Fruit fly (Drosophila melanogaster) whole organism: ENCODE data around the gene CG11248.

ENCODE experiments used
- CG8478 ChIP-seq: fragments of >200 bp; optimal IDR thresholded peaks from 2 replicates; lab custom pipeline; 2018; ENCODE audit warnings: inconsistent platforms
- Dll ChIP-seq: fragments of >200 bp; optimal IDR thresholded peaks from 2 replicates; lab custom pipeline; 2017
- EcR ChIP-seq, 2 experiments: fragments of >200 bp; optimal IDR thresholded peaks; 2 replicates each; lab custom pipeline; 2017; ENCODE audit warnings: missing biosample characterization in 2 of 2, missing genetic modification characterization in 2 of 2, missing genetic modification reagents in 2 of 2
- pan ChIP-seq: fragments of >200 bp; optimal IDR thresholded peaks from 2 replicates; lab custom pipeline; 2017
- psq ChIP-seq: fragments of >200 bp; optimal IDR thresholded peaks from 2 replicates; lab custom pipeline; 2017
- usp ChIP-seq: fragments of >200 bp; optimal IDR thresholded peaks from 2 replicates; lab custom pipeline; 2017; ENCODE audit warnings: missing biosample characterization, missing genetic modification characterization, mixed read lengths

Gene CG11248

dm6 chr3L:21706144-21706926 lies 26.5 kb downstream of the CG11248 start, which contains the start of gene CG32447:
TSS of gene CG32447 (minus strand) at chr3L:21706365.
- TF ChIP-seq Dll (lab: Kevin White, UChicago) = no peak
- no peak for TF ChIP-seq CG8478
- TF ChIP-seq pan (lab: Kevin White, UChicago) = no peak
- no peak for TF ChIP-seq EcR (GFP tag; optimal IDR thresholded peaks at IDR 0.05; lab: Kevin White, UChicago)
- no peak for TF ChIP-seq psq (lab: Kevin White, UChicago)
- no peak for TF ChIP-seq usp (GFP tag; lab: Kevin White, UChicago)

dm6 chr3L:21709785-21710591 lies 30.1 kb downstream of the CG11248 start:
- no peak for TF ChIP-seq usp (GFP tag; lab: Kevin White, UChicago)
- TF ChIP-seq EcR (GFP tag; optimal IDR thresholded peaks at IDR 0.05; lab: Kevin White, UChicago) = peak in 1 of 2 experiments; percentile 21

DNA sequence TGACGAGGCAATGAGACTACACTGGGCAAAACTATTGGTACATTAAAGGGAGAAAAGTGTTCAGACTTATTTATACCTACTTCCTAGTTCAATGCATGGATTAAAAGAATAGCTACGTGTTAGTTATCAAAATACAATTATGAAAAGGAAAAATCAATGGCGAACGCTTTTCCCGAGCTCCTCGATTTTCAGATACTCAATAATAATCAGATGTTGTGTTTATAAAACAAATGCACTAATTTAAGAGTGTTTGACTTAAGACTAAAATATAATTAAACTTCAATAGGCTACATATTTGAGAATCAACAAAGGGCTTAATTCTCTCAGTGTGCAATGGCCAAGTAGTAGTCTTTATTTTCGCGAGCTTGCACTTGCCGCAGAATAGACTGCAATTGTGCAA lies 36.1 kb downstream of the CG11248 start:
- TF ChIP-seq usp (GFP tag; lab: Kevin White, UChicago) (no peak), CG8478 (no peak), psq (lab: Kevin White, UChicago) (no peak), Dll (lab: Kevin White, UChicago) (no peak), EcR (GFP tag; optimal IDR thresholded peaks at IDR 0.05; lab: Kevin White, UChicago) (no peak)

- no peak for TF ChIP-seq CG8478
- no peak for TF ChIP-seq usp (GFP tag; lab: Kevin White, UChicago)
- TF ChIP-seq pan (lab: Kevin White, UChicago) = no peak
- no peak for TF ChIP-seq EcR (GFP tag; optimal IDR thresholded peaks at IDR 0.05; lab: Kevin White, UChicago)
- TF ChIP-seq Dll (lab: Kevin White, UChicago) = no peak
Measured at dm6 chr3L:21718233-21718632, 38.4 kb downstream of the CG11248 start.

dm6 chr3L:21720869-21721268 lies 41.0 kb downstream of the CG11248 start:
- TF ChIP-seq Dll (lab: Kevin White, UChicago) = no peak
- TF ChIP-seq psq (lab: Kevin White, UChicago) = no peak
- no peak for TF ChIP-seq pan (lab: Kevin White, UChicago)

- no peak for TF ChIP-seq Dll (lab: Kevin White, UChicago)
- TF ChIP-seq CG8478 = no peak
- no peak for TF ChIP-seq psq (lab: Kevin White, UChicago)
- no peak for TF ChIP-seq EcR (GFP tag; optimal IDR thresholded peaks at IDR 0.05; lab: Kevin White, UChicago)
- TF ChIP-seq usp (GFP tag; lab: Kevin White, UChicago) = no peak
- no peak for TF ChIP-seq pan (lab: Kevin White, UChicago)
Measured at dm6 chr3L:21727013-21727727, 47.3 kb downstream of the CG11248 start.

DNA sequence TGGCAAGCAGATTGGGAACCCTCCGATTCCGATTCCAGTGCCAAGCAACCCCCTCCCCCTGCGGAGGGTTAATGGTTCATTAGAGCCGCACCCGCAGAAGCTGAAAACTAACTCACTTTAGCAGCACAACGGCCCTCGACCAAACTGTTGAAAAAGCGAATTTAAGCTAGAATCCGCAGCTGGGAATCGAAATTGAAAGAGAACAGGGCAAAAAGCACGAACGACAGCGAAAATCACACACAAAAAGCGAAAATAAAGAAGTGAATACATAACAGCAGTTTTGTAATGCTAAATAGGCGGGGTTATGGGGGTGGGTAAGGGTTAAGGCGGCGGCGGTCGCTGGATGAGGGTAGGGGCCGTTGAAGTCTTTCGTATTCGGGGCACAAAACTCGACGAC lies 47.9 kb downstream of the CG11248 start:
- TF ChIP-seq usp (GFP tag; lab: Kevin White, UChicago) = no peak
- TF ChIP-seq Dll (lab: Kevin White, UChicago) = no peak
- TF ChIP-seq CG8478 = no peak
- TF ChIP-seq psq (lab: Kevin White, UChicago) = no peak
- no peak for TF ChIP-seq EcR (GFP tag; optimal IDR thresholded peaks at IDR 0.05; lab: Kevin White, UChicago)
- TF ChIP-seq pan (lab: Kevin White, UChicago) = no peak

DNA sequence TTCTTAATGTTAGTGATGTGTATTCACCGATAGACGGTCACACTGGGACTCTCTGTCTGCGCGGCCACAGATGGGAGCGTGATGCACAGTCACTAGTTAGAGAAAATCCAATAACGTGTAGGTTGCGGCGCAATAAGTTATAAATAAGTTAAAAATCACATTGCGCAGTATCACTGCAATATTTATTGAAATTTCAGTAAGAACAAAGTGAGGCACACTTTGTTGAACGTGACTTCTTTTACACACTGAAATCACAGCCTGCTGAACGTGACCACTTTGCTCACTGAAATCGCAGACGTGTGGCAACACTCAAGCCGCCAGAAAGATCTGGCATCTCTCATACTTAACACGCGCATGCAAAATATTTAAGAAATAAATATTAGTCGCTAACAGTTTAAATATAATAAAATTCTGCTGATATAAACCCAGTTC lies 48.8 kb downstream of the CG11248 start, which contains the start of the genes CG11247 and Polr2H:
Gene CG11247, minus strand, starts transcription at position 191 of the 432 bp plus-strand sequence.
Gene Polr2H, plus strand, starts transcription at position 317 of the 432 bp plus-strand sequence.
- peak; percentile 3 to 30 for TF ChIP-seq EcR (GFP tag; optimal IDR thresholded peaks at IDR 0.05; lab: Kevin White, UChicago)
- TF ChIP-seq CG8478 = no peak
- no peak for TF ChIP-seq pan (lab: Kevin White, UChicago)
- TF ChIP-seq psq (lab: Kevin White, UChicago) = no peak
- TF ChIP-seq usp (GFP tag; lab: Kevin White, UChicago) = no peak
- no peak for TF ChIP-seq Dll (lab: Kevin White, UChicago)

- TF ChIP-seq EcR (GFP tag; optimal IDR thresholded peaks at IDR 0.05; lab: Kevin White, UChicago) (no peak), usp (GFP tag; lab: Kevin White, UChicago) (no peak), CG8478 (no peak), pan (lab: Kevin White, UChicago) (no peak), Dll (lab: Kevin White, UChicago) (no peak), psq (lab: Kevin White, UChicago) (no peak)
Measured at dm6 chr3L:21730354-21730753, 50.5 kb downstream of the CG11248 start, which contains the start of gene CG14570. TSS of gene CG14570 (minus strand) at chr3L:21730454.

- TF ChIP-seq usp (GFP tag; lab: Kevin White, UChicago) = no peak
Measured at dm6 chr3L:21731104-21731600, 51.3 kb downstream of the CG11248 start, which contains the start of gene CG14569. TSS of gene CG14569 (minus strand) at chr3L:21731550.
